Fruit fly (Drosophila melanogaster): ENCODE data around the gene CG15734.

DNA sequence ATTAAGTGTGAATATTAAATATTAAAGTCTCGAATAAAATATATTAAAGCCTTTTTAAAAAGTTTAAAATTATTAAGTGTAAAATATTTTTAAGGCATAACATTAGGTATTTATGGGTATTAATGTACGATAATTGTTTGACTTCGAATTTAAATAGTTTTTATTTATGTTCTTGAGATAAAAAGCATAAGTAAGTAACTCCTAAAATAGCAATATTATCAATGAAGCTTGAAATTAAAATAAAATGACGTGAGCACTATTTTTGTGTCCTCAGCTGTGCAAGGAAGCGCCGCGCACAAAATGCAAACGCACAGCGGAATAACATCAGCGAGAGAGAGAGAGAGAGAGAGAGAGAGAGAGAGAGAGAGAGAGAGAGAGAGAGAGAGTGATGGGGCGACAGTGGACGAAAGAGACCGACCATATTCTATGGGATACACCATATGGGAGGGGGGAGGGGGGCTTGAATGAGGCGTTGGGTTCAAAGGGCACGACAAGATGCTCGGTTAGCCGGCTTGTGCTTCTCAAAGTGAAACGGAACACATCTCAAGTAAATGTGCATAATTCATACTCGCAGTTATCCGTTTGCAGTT is 3.5 kb upstream of the CG15734 start:
- TF ChIP-seq CTCF (optimal IDR thresholded peaks at IDR 0.05) = no peak
- no peak for TF ChIP-seq CG8478 (optimal IDR thresholded peaks at IDR 0.05)
